Worm (Caenorhabditis elegans) whole organism, L1 larva: ENCODE data around the gene fbxa-116.

Source experiments
- ceh-88 ChIP-seq: fragments of 200-800 bp; sonication (Bioruptor generic); IDR thresholded peaks from 2 replicates; pipeline ENCODE4 v1.3.6; 2022; ENCODE audit warnings: missing genetic modification characterization, missing compliant biosample characterization
- irx-1 ChIP-seq: sonication (generic microtip); optimal IDR thresholded peaks from 2 replicates; lab custom pipeline; 2016; ENCODE audit warnings: missing genetic modification characterization, missing compliant biosample characterization
- snu-23 ChIP-seq: sonication (generic microtip); optimal IDR thresholded peaks from 2 replicates; lab custom pipeline; 2016; ENCODE audit warnings: missing genetic modification characterization, missing compliant biosample characterization
- unc-62 ChIP-seq: fragments of 150-350 bp; optimal IDR thresholded peaks from 2 replicates; lab custom pipeline; 2014; ENCODE audit warnings: missing biosample characterization, missing genetic modification reagents, missing genetic modification characterization

DNA sequence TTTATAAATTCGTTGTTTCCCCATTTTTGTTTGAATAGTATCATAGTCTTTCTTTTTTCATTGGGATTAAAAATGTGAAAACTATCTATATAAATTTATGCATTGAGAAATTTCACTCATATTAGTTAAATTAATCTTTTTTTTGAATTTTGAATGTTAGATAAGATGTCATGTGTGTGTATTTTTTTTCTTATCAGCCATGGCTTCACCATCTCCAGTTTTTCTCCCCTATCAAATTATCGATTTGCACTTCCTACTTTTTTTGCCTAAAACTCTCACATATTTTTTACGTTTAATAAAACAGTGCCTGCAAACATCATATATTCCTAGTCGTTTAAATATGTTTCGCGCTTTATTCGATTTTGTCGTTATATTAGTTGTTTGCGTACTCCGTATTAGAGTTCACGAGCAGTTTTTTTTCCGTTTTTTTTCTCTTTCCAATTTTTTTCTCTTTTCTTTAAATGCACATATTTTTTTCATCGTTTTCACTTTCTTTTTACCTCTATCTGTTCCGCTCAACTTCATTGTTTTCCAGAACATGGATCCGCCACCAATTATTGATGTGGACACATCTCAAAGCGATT is 40.9 kb downstream of the fbxa-116 start, which contains the start of gene Y113G7A.13:
- TF ChIP-seq unc-62 (GFP tag; lab: Kevin White, UChicago) (no peak), ceh-88 (GFP tag; lab: Robert Waterston, UW) (no peak), irx-1 (tag; lab: Kevin White, UChicago) (no peak), snu-23 (GFP tag; lab: Kevin White, UChicago) (no peak)
